Worm (Caenorhabditis elegans): ENCODE measurements around the gene adt-2.

DNA sequence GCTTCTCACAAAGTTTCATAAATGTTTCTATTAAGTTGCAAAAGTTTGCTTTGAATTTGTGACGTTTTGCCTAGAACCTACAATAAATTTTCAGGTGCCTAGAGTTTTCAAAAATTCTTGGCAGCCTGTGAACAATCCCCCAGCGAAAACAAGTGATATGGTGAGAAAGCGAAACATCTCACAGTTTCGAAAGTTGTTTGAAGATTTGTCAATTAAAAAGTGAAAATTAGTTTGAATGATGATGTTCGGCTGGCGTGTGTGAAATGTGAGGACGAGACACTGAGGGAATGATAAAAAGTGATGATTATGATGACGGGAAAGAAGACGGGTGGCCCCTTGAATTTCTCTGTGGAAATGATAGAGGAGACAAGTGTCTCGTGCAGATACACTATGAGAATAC, 52.8 kb downstream of the adt-2 start:
- TF ChIP-seq R02D3.7 (tag; optimal IDR thresholded peaks at IDR 0.05) (no peak), skn-1 (tag; optimal IDR thresholded peaks at IDR 0.05) (no peak), fkh-10 (GFP tag; optimal IDR thresholded peaks at IDR 0.05) (no peak), nhr-11 (tag; optimal IDR thresholded peaks at IDR 0.05) (no peak), ceh-82 (tag; optimal IDR thresholded peaks at IDR 0.05) (no peak)
